Worm (Caenorhabditis elegans) whole organism, young adult: ENCODE data around the gene srh-288.

Experiments used
- F10E7.11 ChIP-seq: sonication (generic microtip); optimal IDR thresholded peaks from 2 replicates; lab custom pipeline; 2017; ENCODE audit warnings: mild to moderate bottlenecking, missing genetic modification characterization, moderate library complexity, missing compliant biosample characterization
- F22D6.2 ChIP-seq: sonication (generic microtip); optimal IDR thresholded peaks from 2 replicates; lab custom pipeline; 2016; ENCODE audit warnings: mild to moderate bottlenecking, missing genetic modification characterization, missing compliant biosample characterization
- F57A8.1 ChIP-seq: fragments of 200-800 bp; sonication (Bioruptor generic); optimal IDR thresholded peaks from 2 replicates; lab custom pipeline; 2018; ENCODE audit warnings: mild to moderate bottlenecking, missing genetic modification characterization, moderate library complexity, missing compliant biosample characterization
- T26A5.8 ChIP-seq: sonication (generic microtip); optimal IDR thresholded peaks from 2 replicates; lab custom pipeline; 2016; ENCODE audit warnings: missing genetic modification characterization, missing compliant biosample characterization
- Y53F4B.3 ChIP-seq: fragments of 200-800 bp; sonication (Bioruptor generic); IDR thresholded peaks from 2 replicates; pipeline ENCODE4 v1.3.6; 2022; ENCODE audit warnings: missing genetic modification reagents, missing genetic modification characterization, missing compliant biosample characterization
- Y56A3A.18 ChIP-seq: fragments of 200-800 bp; sonication (Bioruptor generic); IDR thresholded peaks from 2 replicates; pipeline ENCODE4 v1.3.6; 2022; ENCODE audit warnings: missing genetic modification reagents, missing genetic modification characterization, missing compliant biosample characterization
- Y95B8A.8 ChIP-seq: fragments of 200-800 bp; sonication (Bioruptor generic); IDR thresholded peaks from 2 replicates; pipeline ENCODE4 v1.3.6; 2022; ENCODE audit warnings: missing genetic modification reagents, missing genetic modification characterization, missing compliant biosample characterization
- ama-1 ChIP-seq, 3 experiments: fragments of 150-350 bp in 1 of 3; sonication (generic microtip) in 2 of 3; optimal IDR thresholded peaks; 2 replicates each; lab custom pipeline; 2014 to 2018; ENCODE audit warnings: missing biosample characterization in 2 of 3, missing genetic modification characterization in 2 of 3, missing genetic modification reagents in 2 of 3
- attf-3 ChIP-seq: fragments of 200-800 bp; sonication (Bioruptor generic); conservative IDR thresholded peaks from 2 replicates; pipeline ENCODE4 v1.3.6; 2022; ENCODE audit warnings: missing genetic modification reagents, missing genetic modification characterization, missing compliant biosample characterization
- attf-5 ChIP-seq: fragments of 200-800 bp; sonication (Bioruptor generic); optimal IDR thresholded peaks from 2 replicates; lab custom pipeline; 2018; ENCODE audit warnings: mild to moderate bottlenecking, missing genetic modification characterization, missing compliant biosample characterization
- attf-6 ChIP-seq: fragments of 200-800 bp; sonication (Bioruptor generic); IDR thresholded peaks from 2 replicates; pipeline ENCODE4 v1.3.6; 2022; ENCODE audit warnings: missing genetic modification reagents, missing genetic modification characterization, missing compliant biosample characterization
- cebp-2 ChIP-seq: fragments of 200-800 bp; sonication (Bioruptor generic); IDR thresholded peaks from 2 replicates; pipeline ENCODE4 v1.3.6; 2022; ENCODE audit warnings: missing genetic modification characterization, missing compliant biosample characterization
- ceh-79 ChIP-seq: sonication (generic microtip); optimal IDR thresholded peaks from 2 replicates; lab custom pipeline; 2017; ENCODE audit warnings: mild to moderate bottlenecking, missing genetic modification characterization, missing compliant biosample characterization
- chd-7 ChIP-seq: sonication (generic microtip); optimal IDR thresholded peaks from 2 replicates; lab custom pipeline; 2016; ENCODE audit warnings: mild to moderate bottlenecking, missing genetic modification characterization, moderate library complexity, missing compliant biosample characterization
- dox-1 ChIP-seq: fragments of 200-800 bp; sonication (Bioruptor generic); IDR thresholded peaks from 2 replicates; pipeline ENCODE4 v1.3.6; 2022; ENCODE audit warnings: missing genetic modification reagents, missing genetic modification characterization, missing compliant biosample characterization
- dpl-1 ChIP-seq: fragments of 150-350 bp; optimal IDR thresholded peaks from 2 replicates; lab custom pipeline; 2014; ENCODE audit warnings: missing biosample characterization, missing genetic modification reagents, missing genetic modification characterization
- hlh-12 ChIP-seq: sonication (generic microtip); optimal IDR thresholded peaks from 2 replicates; lab custom pipeline; 2016; ENCODE audit warnings: missing genetic modification characterization, missing compliant biosample characterization
- hmg-20 ChIP-seq: fragments of 200-800 bp; sonication (Bioruptor generic); IDR thresholded peaks from 2 replicates; pipeline ENCODE4 v1.3.6; 2022; ENCODE audit warnings: missing genetic modification reagents, missing genetic modification characterization, missing compliant biosample characterization
- hrde-1 ChIP-seq: sonication (generic microtip); optimal IDR thresholded peaks from 2 replicates; lab custom pipeline; 2016; ENCODE audit warnings: missing genetic modification characterization, mild to moderate bottlenecking, missing compliant biosample characterization, moderate library complexity, missing genotype, missing genetic modification reagents, borderline replicate concordance
- let-526 ChIP-seq: fragments of 200-800 bp; sonication (Bioruptor generic); IDR thresholded peaks from 2 replicates; pipeline ENCODE4 v1.3.6; 2022; ENCODE audit warnings: missing genetic modification reagents, missing genetic modification characterization, missing compliant biosample characterization
- lin-40 ChIP-seq: sonication (generic microtip); optimal IDR thresholded peaks from 2 replicates; lab custom pipeline; 2016; ENCODE audit warnings: missing genetic modification characterization, mild to moderate bottlenecking, missing compliant biosample characterization, missing genotype, missing genetic modification reagents
- lin-54 ChIP-seq: fragments of 200-800 bp; sonication (Bioruptor generic); optimal IDR thresholded peaks from 2 replicates; lab custom pipeline; 2018; ENCODE audit warnings: mild to moderate bottlenecking, missing genetic modification characterization, missing compliant biosample characterization
- lir-1 ChIP-seq: fragments of 200-800 bp; sonication (Bioruptor generic); conservative IDR thresholded peaks from 2 replicates; pipeline ENCODE4 v1.3.6; 2022; ENCODE audit warnings: missing genetic modification reagents, missing genetic modification characterization, missing compliant biosample characterization
- madf-8 ChIP-seq: fragments of 200-800 bp; sonication (Bioruptor generic); conservative IDR thresholded peaks from 2 replicates; pipeline ENCODE4 v1.3.6; 2022; ENCODE audit warnings: missing genetic modification reagents, missing genetic modification characterization, missing compliant biosample characterization
- nfya-2 ChIP-seq: fragments of 200-800 bp; sonication (Bioruptor generic); IDR thresholded peaks from 2 replicates; pipeline ENCODE4 v1.3.6; 2022; ENCODE audit warnings: missing genetic modification reagents, missing genetic modification characterization, missing compliant biosample characterization
- nhr-27 ChIP-seq: fragments of 200-800 bp; sonication (Bioruptor generic); optimal IDR thresholded peaks from 2 replicates; lab custom pipeline; 2018; ENCODE audit warnings: mild to moderate bottlenecking, missing genetic modification characterization, moderate library complexity, missing compliant biosample characterization
- rec-8 ChIP-seq, 2 experiments: sonication (generic microtip); optimal IDR thresholded peaks; 2 replicates each; lab custom pipeline; 2016; ENCODE audit warnings: mild to moderate bottlenecking in 2 of 2, missing genetic modification characterization in 2 of 2, missing genetic modification reagents in 2 of 2, missing genotype in 2 of 2, missing biosample characterization in 1 of 2, missing compliant biosample characterization in 1 of 2, moderate library complexity in 1 of 2
- rpc-1 ChIP-seq, 2 experiments: fragments of 150-350 bp in 1 of 2; sonication (generic microtip) in 1 of 2; optimal IDR thresholded peaks; 2 replicates each; lab custom pipeline; 2014 to 2018; ENCODE audit warnings: missing biosample characterization in 1 of 2, missing genetic modification characterization in 1 of 2, missing genetic modification reagents in 1 of 2, missing genotype in 1 of 2
- sdz-38 ChIP-seq: sonication (generic microtip); optimal IDR thresholded peaks from 2 replicates; lab custom pipeline; 2016; ENCODE audit warnings: missing genotype, missing genetic modification characterization, missing compliant biosample characterization
- snpc-4 ChIP-seq, 5 experiments: fragments of 150-350 bp in 1 of 5; sonication (generic microtip) in 4 of 5; optimal IDR thresholded peaks; 2 replicates each; lab custom pipeline; 2014 to 2018; ENCODE audit warnings: missing genetic modification characterization in 5 of 5, missing biosample characterization in 3 of 5, antibody characterized with exemption in 2 of 5, mild to moderate bottlenecking in 2 of 5, missing compliant biosample characterization in 2 of 5, missing genotype in 2 of 5, moderate library complexity in 2 of 5, missing genetic modification reagents in 1 of 5
- somi-1 ChIP-seq: fragments of 200-800 bp; sonication (Bioruptor generic); optimal IDR thresholded peaks from 2 replicates; lab custom pipeline; 2018; ENCODE audit warnings: mild to moderate bottlenecking, missing genetic modification characterization, missing compliant biosample characterization
- tbp1 ChIP-seq: fragments of 200-800 bp; sonication (Bioruptor generic); optimal IDR thresholded peaks from 2 replicates; lab custom pipeline; 2018; ENCODE audit warnings: mild to moderate bottlenecking, missing genetic modification characterization, missing compliant biosample characterization
- tbx-9 ChIP-seq: sonication (generic microtip); optimal IDR thresholded peaks from 2 replicates; lab custom pipeline; 2016; ENCODE audit warnings: borderline replicate concordance, missing genetic modification characterization, inconsistent platforms, missing compliant biosample characterization
- tlf-1 ChIP-seq: fragments of 200-800 bp; sonication (Bioruptor generic); optimal IDR thresholded peaks from 2 replicates; lab custom pipeline; 2018; ENCODE audit warnings: mild to moderate bottlenecking, missing genetic modification characterization, missing compliant biosample characterization

The srh-288 gene

DNA sequence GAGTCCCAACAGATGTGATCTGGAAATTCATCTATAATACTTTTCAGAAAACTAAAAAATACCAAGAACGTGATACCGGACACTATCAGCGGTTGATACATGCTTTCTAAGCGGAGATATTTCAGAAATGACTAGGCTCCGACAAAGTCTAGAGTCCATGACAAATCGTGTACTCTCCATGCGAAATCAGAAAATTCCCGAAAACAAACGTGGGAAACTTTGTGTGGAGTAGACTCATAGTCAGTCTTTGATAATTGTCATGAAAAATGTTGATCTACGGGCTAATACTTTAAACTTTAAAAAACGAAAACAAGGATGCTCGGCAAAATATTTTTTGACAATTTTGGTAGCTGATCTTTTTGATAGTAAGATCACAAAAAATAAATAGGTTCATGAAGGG lies 3.2 kb upstream of the srh-288 start, which contains the start of gene srx-18:
Gene srx-18 (minus strand): TSS at position 101 of the 400 bp plus-strand sequence.
- no peak for TF ChIP-seq sdz-38
- no peak for TF ChIP-seq madf-8
- no peak for TF ChIP-seq let-526 (GFP tag; lab: Robert Waterston, UW)
- no peak for TF ChIP-seq snpc-4 (GFP tag; optimal IDR thresholded peaks at IDR 0.05; lab: Kevin White, UChicago)
- no peak for TF ChIP-seq snpc-4 (tag; optimal IDR thresholded peaks at IDR 0.05; lab: Kevin White, UChicago)
- TF ChIP-seq nfya-2 (GFP tag; lab: Robert Waterston, UW), result no peak
- no peak for TF ChIP-seq Y95B8A.8 (GFP tag; lab: Robert Waterston, UW)
- TF ChIP-seq hlh-12 (tag; lab: Kevin White, UChicago), result no peak

- TF ChIP-seq dox-1 (GFP tag; lab: Robert Waterston, UW) (no peak), hmg-20 (no peak), lir-1 (GFP tag; lab: Robert Waterston, UW) (no peak), chd-7 (tag; lab: Kevin White, UChicago) (no peak), attf-3 (GFP tag; lab: Robert Waterston, UW) (no peak)
Observed at ce11 chrV:17793986-17794385, 1.6 kb downstream of the srh-288 start, which contains the start of gene srh-289. TSS of gene srh-289 (minus strand) at chrV:17794086.

DNA sequence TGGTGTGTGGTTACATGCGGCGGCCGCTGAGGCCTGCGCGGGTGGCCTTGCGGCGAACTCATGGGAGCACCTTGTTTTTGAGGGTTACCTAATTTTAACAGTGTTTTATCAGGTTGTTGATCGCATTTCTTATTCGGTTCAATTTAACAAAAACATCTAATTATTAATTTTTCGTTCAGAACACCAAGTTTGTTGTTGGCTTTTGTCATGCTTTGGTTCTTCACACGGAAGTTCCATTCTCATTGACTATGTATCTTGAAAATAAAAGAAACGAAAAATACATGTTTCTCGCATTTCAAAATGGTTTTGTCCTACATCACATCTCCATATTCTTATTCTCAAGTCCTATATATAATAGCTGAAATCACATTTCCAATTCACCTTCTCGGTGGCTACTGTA lies 5.4 kb downstream of the srh-288 start, which contains the start of gene srh-290:
Gene srh-290 (plus strand): TSS at position 301 of the 400 bp plus-strand sequence.
- TF ChIP-seq T26A5.8 (tag; lab: Kevin White, UChicago) (no peak), madf-8 (no peak), snpc-4 (GFP tag; optimal IDR thresholded peaks at IDR 0.05; lab: Kevin White, UChicago) (no peak), snpc-4 (tag; optimal IDR thresholded peaks at IDR 0.05; lab: Kevin White, UChicago) (no peak), attf-6 (GFP tag; lab: Robert Waterston, UW) (no peak), tbx-9 (tag; lab: Kevin White, UChicago) (no peak), lin-40 (tag; lab: Kevin White, UChicago) (no peak), Y56A3A.18 (GFP tag; lab: Robert Waterston, UW) (no peak), lin-54 (GFP tag; lab: Kevin White, UChicago) (no peak)

ce11 chrV:17784363-17784762 lies 11.2 kb downstream of the srh-288 start:
- TF ChIP-seq cebp-2 (GFP tag; lab: Robert Waterston, UW), result no peak
- peak; percentile 53 for TF ChIP-seq tbp1 (GFP tag; lab: Kevin White, UChicago)
- TF ChIP-seq dpl-1 (GFP tag; lab: Kevin White, UChicago), result no peak
- no peak for TF ChIP-seq rpc-1 (optimal IDR thresholded peaks at IDR 0.05; lab: Kevin White, UChicago)
- peak; percentile 41 for TF ChIP-seq rpc-1 (tag; optimal IDR thresholded peaks at IDR 0.05; lab: Kevin White, UChicago)

ce11 chrV:17783542-17783941 lies 12.0 kb downstream of the srh-288 start, which contains the start of gene srab-12:
TSS of gene srab-12 (minus strand) at chrV:17783642.
- TF ChIP-seq cebp-2 (GFP tag; lab: Robert Waterston, UW) (no peak), rec-8 (tag; optimal IDR thresholded peaks at IDR 0.05; lab: Kevin White, UChicago) (no peak), attf-5 (GFP tag; lab: Kevin White, UChicago) (no peak), attf-3 (GFP tag; lab: Robert Waterston, UW) (no peak), nhr-27 (no peak), ceh-79 (tag; lab: Kevin White, UChicago) (no peak), Y53F4B.3 (GFP tag; lab: Robert Waterston, UW) (no peak), tlf-1 (GFP tag; lab: Kevin White, UChicago) (no peak), tbp1 (GFP tag; lab: Kevin White, UChicago) (no peak), F57A8.1 (GFP tag; lab: Kevin White, UChicago) (no peak), hrde-1 (tag; lab: Kevin White, UChicago) (no peak), F22D6.2 (tag; lab: Kevin White, UChicago) (no peak), ama-1 (optimal IDR thresholded peaks at IDR 0.05; lab: Kevin White, UChicago) (no peak), ama-1 (GFP tag; optimal IDR thresholded peaks at IDR 0.05; lab: Kevin White, UChicago) (no peak), sdz-38 (no peak), rpc-1 (optimal IDR thresholded peaks at IDR 0.05; lab: Kevin White, UChicago) (no peak), rpc-1 (tag; optimal IDR thresholded peaks at IDR 0.05; lab: Kevin White, UChicago) (no peak), F10E7.11 (tag; lab: Kevin White, UChicago) (no peak), somi-1 (GFP tag; lab: Kevin White, UChicago) (no peak), chd-7 (tag; lab: Kevin White, UChicago) (no peak), lin-54 (GFP tag; lab: Kevin White, UChicago) (no peak)
- TF ChIP-seq, all 124 proteins: peak for 0
